Worm (Caenorhabditis elegans) whole organism, late embryonic: Measurements from ENCODE around the gene Y41E3.6.

Experiments
- C08G9.2 ChIP-seq: sonication (generic microtip); optimal IDR thresholded peaks from 2 replicates; lab custom pipeline; 2016; ENCODE audit warnings: mild to moderate bottlenecking, missing genetic modification characterization, moderate library complexity, missing compliant biosample characterization
- K02D7.2 ChIP-seq: sonication (generic microtip); optimal IDR thresholded peaks from 2 replicates; lab custom pipeline; 2017; ENCODE audit warnings: mild to moderate bottlenecking, missing genetic modification characterization, missing compliant biosample characterization
- T23F11.4 ChIP-seq: fragments of 200-800 bp; sonication (Bioruptor generic); optimal IDR thresholded peaks from 2 replicates; lab custom pipeline; 2018; ENCODE audit warnings: mild to moderate bottlenecking, missing genetic modification characterization, missing compliant biosample characterization
- Y22D7AL.16 ChIP-seq: sonication (generic microtip); optimal IDR thresholded peaks from 2 replicates; lab custom pipeline; 2016; ENCODE audit warnings: missing genetic modification characterization, missing compliant biosample characterization
- ahr-1 ChIP-seq: sonication (generic microtip); optimal IDR thresholded peaks from 2 replicates; lab custom pipeline; 2016; ENCODE audit warnings: missing genetic modification characterization, missing compliant biosample characterization
- ceh-14 ChIP-seq: sonication (generic microtip); optimal IDR thresholded peaks from 2 replicates; lab custom pipeline; 2016; ENCODE audit warnings: missing genotype, missing genetic modification characterization, missing compliant biosample characterization
- ceh-19 ChIP-seq: fragments of 200-800 bp; sonication (Bioruptor generic); optimal IDR thresholded peaks from 2 replicates; lab custom pipeline; 2018; ENCODE audit warnings: mild to moderate bottlenecking, missing genetic modification characterization, missing compliant biosample characterization
- ceh-24 ChIP-seq: sonication (generic microtip); optimal IDR thresholded peaks from 2 replicates; lab custom pipeline; 2016; ENCODE audit warnings: mild to moderate bottlenecking, missing genetic modification characterization, missing compliant biosample characterization
- ceh-30 ChIP-seq: fragments of 150-350 bp; optimal IDR thresholded peaks from 2 replicates; lab custom pipeline; 2014; ENCODE audit warnings: missing biosample characterization, missing genetic modification characterization
- ceh-31 ChIP-seq: sonication (generic microtip); optimal IDR thresholded peaks from 2 replicates; lab custom pipeline; 2016; ENCODE audit warnings: missing genetic modification characterization, missing compliant biosample characterization
- ceh-48 ChIP-seq: sonication (generic microtip); optimal IDR thresholded peaks from 2 replicates; lab custom pipeline; 2016; ENCODE audit warnings: missing genetic modification characterization, inconsistent platforms, missing compliant biosample characterization
- ceh-6 ChIP-seq: fragments of 200-800 bp; sonication (Bioruptor generic); optimal IDR thresholded peaks from 2 replicates; lab custom pipeline; 2018; ENCODE audit warnings: mild to moderate bottlenecking, missing genetic modification characterization, missing compliant biosample characterization
- ceh-9 ChIP-seq: sonication (generic microtip); optimal IDR thresholded peaks from 2 replicates; lab custom pipeline; 2016; ENCODE audit warnings: mild to moderate bottlenecking, missing genetic modification characterization, inconsistent platforms, missing compliant biosample characterization
- dmd-4 ChIP-seq: sonication (generic microtip); optimal IDR thresholded peaks from 2 replicates; lab custom pipeline; 2016; ENCODE audit warnings: borderline replicate concordance, missing genetic modification characterization, missing compliant biosample characterization
- dve-1 ChIP-seq: sonication (generic microtip); optimal IDR thresholded peaks from 2 replicates; lab custom pipeline; 2017; ENCODE audit warnings: antibody characterized with exemption, mild to moderate bottlenecking, missing genetic modification characterization, missing compliant biosample characterization
- elt-2 ChIP-seq: sonication (generic microtip); optimal IDR thresholded peaks from 2 replicates; lab custom pipeline; 2016; ENCODE audit warnings: missing genetic modification reagents, missing genetic modification characterization, missing compliant biosample characterization
- eyg-1 ChIP-seq: sonication (generic microtip); optimal IDR thresholded peaks from 2 replicates; lab custom pipeline; 2016; ENCODE audit warnings: missing genotype, missing genetic modification characterization, missing compliant biosample characterization
- fax-1 ChIP-seq: sonication (generic microtip); optimal IDR thresholded peaks from 2 replicates; lab custom pipeline; 2016; ENCODE audit warnings: missing genotype, missing genetic modification characterization, missing compliant biosample characterization
- fkh-10 ChIP-seq: fragments of 150-350 bp; optimal IDR thresholded peaks from 2 replicates; lab custom pipeline; 2014; ENCODE audit warnings: missing biosample characterization, missing genetic modification reagents, missing genetic modification characterization
- fkh-6 ChIP-seq: sonication (generic microtip); optimal IDR thresholded peaks from 2 replicates; lab custom pipeline; 2016; ENCODE audit warnings: missing genetic modification characterization, missing compliant biosample characterization
- hlh-6 ChIP-seq: sonication (generic microtip); optimal IDR thresholded peaks from 2 replicates; lab custom pipeline; 2016; ENCODE audit warnings: missing genotype, missing genetic modification characterization, missing compliant biosample characterization
- hlh-8 ChIP-seq: sonication (generic microtip); optimal IDR thresholded peaks from 2 replicates; lab custom pipeline; 2016; ENCODE audit warnings: missing genotype, missing genetic modification characterization, missing compliant biosample characterization
- lim-6 ChIP-seq: sonication (generic microtip); optimal IDR thresholded peaks from 2 replicates; lab custom pipeline; 2016; ENCODE audit warnings: missing genetic modification characterization, missing compliant biosample characterization
- lin-11 ChIP-seq: fragments of 200-800 bp; sonication (Bioruptor generic); optimal IDR thresholded peaks from 2 replicates; lab custom pipeline; 2018; ENCODE audit warnings: mild to moderate bottlenecking, missing genetic modification characterization, missing compliant biosample characterization
- mec-3 ChIP-seq: sonication (generic microtip); optimal IDR thresholded peaks from 2 replicates; lab custom pipeline; 2016; ENCODE audit warnings: borderline replicate concordance, missing genetic modification characterization, missing compliant biosample characterization
- nfya-1 ChIP-seq: sonication (generic microtip); optimal IDR thresholded peaks from 2 replicates; lab custom pipeline; 2017; ENCODE audit warnings: missing genetic modification characterization, mild to moderate bottlenecking, missing compliant biosample characterization, antibody characterized with exemption, moderate library complexity
- nhr-11 ChIP-seq: fragments of 150-350 bp; optimal IDR thresholded peaks from 2 replicates; lab custom pipeline; 2014; ENCODE audit warnings: missing biosample characterization, missing genetic modification characterization
- nhr-232 ChIP-seq: sonication (generic microtip); optimal IDR thresholded peaks from 2 replicates; lab custom pipeline; 2016; ENCODE audit warnings: missing genetic modification characterization, missing compliant biosample characterization
- npax-4 ChIP-seq: sonication (generic microtip); optimal IDR thresholded peaks from 2 replicates; lab custom pipeline; 2016; ENCODE audit warnings: missing genetic modification characterization, missing compliant biosample characterization
- odd-2 ChIP-seq: sonication (generic microtip); optimal IDR thresholded peaks from 2 replicates; lab custom pipeline; 2017; ENCODE audit warnings: antibody characterized with exemption, mild to moderate bottlenecking, missing genetic modification characterization, missing compliant biosample characterization
- pag-3 ChIP-seq: sonication (generic microtip); optimal IDR thresholded peaks from 2 replicates; lab custom pipeline; 2016; ENCODE audit warnings: missing compliant biosample characterization, missing genetic modification characterization, borderline replicate concordance
- pha-2 ChIP-seq: sonication (generic microtip); optimal IDR thresholded peaks from 2 replicates; lab custom pipeline; 2017; ENCODE audit warnings: mild to moderate bottlenecking, missing genetic modification characterization, missing compliant biosample characterization
- pqm-1 ChIP-seq: sonication (generic microtip); optimal IDR thresholded peaks from 2 replicates; lab custom pipeline; 2016; ENCODE audit warnings: missing genetic modification characterization, missing compliant biosample characterization
- rnt-1 ChIP-seq: sonication (generic microtip); optimal IDR thresholded peaks from 2 replicates; lab custom pipeline; 2016; ENCODE audit warnings: missing genetic modification characterization, missing compliant biosample characterization
- ttx-3 ChIP-seq: sonication (generic microtip); optimal IDR thresholded peaks from 2 replicates; lab custom pipeline; 2016; ENCODE audit warnings: missing genetic modification reagents, missing genetic modification characterization, missing compliant biosample characterization
- unc-3 ChIP-seq, 2 experiments: fragments of 200-800 bp in 1 of 2; sonication (Bioruptor generic) in 1 of 2; sonication (generic microtip) in 1 of 2; conservative IDR thresholded peaks in 1 of 2; optimal IDR thresholded peaks in 1 of 2; 2 replicates each; pipeline versions ENCODE4 v1.3.6 to Lab custom; 2016 to 2022; ENCODE audit warnings: missing compliant biosample characterization in 2 of 2, missing genetic modification characterization in 2 of 2, missing genetic modification reagents in 1 of 2
- unc-42 ChIP-seq: sonication (generic microtip); optimal IDR thresholded peaks from 2 replicates; lab custom pipeline; 2016; ENCODE audit warnings: missing genotype, missing genetic modification characterization, missing compliant biosample characterization
- ztf-16 ChIP-seq: sonication (generic microtip); optimal IDR thresholded peaks from 2 replicates; lab custom pipeline; 2017; ENCODE audit warnings: missing genetic modification characterization, missing compliant biosample characterization

Y41E3.6 gene

DNA sequence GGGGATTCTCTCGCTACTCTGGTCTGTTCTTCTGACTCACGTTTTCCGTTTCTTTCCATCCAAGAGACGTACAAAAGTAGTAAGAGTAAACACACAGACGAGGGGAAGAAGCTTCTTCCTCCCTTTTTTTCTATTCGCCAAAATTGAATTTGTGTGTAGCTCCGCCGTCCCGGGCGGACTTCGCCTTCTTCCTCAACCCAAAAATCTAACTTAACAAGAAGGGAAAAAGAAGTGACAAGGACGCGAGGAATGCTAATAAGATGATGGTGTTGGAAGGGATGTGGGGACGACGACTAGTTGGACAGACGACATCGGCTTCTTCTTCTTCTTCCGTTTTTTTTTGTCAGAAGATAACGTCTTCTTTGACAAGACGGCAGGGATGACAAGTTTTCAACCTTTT is 10.4 kb downstream of the Y41E3.6 start:
- TF ChIP-seq fkh-10 (GFP tag; lab: Kevin White, UChicago) (peak; percentile 45), pha-2 (no peak), ceh-31 (tag; lab: Kevin White, UChicago) (peak; percentile 54), unc-42 (peak; percentile 99), eyg-1 (tag; lab: Kevin White, UChicago) (no peak), dmd-4 (tag; lab: Kevin White, UChicago) (no peak), dve-1 (no peak), hlh-8 (no peak), K02D7.2 (tag; lab: Kevin White, UChicago) (no peak)

DNA sequence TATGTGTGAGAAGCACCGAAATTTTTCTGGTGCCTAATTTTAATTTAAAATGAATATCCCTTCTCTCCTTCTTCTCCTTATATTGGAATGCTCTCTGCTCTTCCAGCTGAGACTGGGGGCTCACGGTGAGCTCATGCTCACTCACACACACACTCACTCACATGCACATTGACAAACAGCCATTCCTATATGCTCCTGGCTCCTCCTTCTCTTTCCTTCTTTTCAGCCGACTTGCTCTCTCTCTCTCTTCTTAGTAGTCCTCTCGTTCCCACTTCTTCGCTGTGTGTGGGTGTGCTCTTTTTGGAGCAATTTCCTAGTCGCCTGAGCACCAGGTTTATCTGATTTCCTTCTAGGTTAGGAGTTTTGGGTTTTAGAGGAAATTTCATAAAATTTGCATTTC is 14.4 kb downstream of the Y41E3.6 start:
- no peak for TF ChIP-seq rnt-1 (tag; lab: Kevin White, UChicago)
- peak; percentile 38 for TF ChIP-seq ceh-31 (tag; lab: Kevin White, UChicago)
- TF ChIP-seq nhr-232 (tag; lab: Kevin White, UChicago), result no peak
- TF ChIP-seq ceh-9, result no peak
- no peak for TF ChIP-seq C08G9.2 (tag; lab: Kevin White, UChicago)
- TF ChIP-seq ceh-14 (tag; lab: Kevin White, UChicago), result peak; percentile 51
- TF ChIP-seq lim-6 (tag; lab: Kevin White, UChicago), result no peak
- TF ChIP-seq unc-42, result peak; percentile 75
- TF ChIP-seq pag-3, result no peak
- no peak for TF ChIP-seq dmd-4 (tag; lab: Kevin White, UChicago)
- TF ChIP-seq dve-1, result no peak
- TF ChIP-seq, all 69 proteins: peak for 3

DNA sequence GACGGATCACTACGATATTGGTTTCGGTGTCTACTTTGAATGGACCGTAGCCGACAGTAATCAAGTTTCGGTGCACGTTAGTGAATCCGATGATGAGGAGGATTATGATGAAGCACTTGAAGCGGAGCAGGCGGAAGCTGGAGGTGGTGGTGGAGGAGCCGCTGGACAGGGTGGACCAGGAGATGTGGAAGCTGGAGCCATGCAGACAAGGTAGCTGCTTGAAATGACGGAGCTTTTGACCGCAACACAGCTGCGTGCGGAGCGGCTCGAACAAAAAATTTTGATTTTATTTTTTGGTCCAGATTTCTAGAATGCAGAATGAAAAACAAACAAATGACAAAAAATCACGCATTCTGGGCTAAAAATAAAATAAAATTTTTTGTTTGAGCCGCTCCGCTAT is 17.8 kb downstream of the Y41E3.6 start:
- TF ChIP-seq ceh-24 (tag; lab: Kevin White, UChicago) (no peak), ceh-30 (tag; lab: Kevin White, UChicago) (no peak), unc-3 (GFP tag; conservative IDR thresholded peaks at IDR 0.05; lab: Robert Waterston, UW) (no peak), unc-3 (tag; optimal IDR thresholded peaks at IDR 0.05; lab: Kevin White, UChicago) (no peak), dmd-4 (tag; lab: Kevin White, UChicago) (no peak), ahr-1 (tag; lab: Kevin White, UChicago) (no peak), ceh-6 (GFP tag; lab: Kevin White, UChicago) (no peak), ttx-3 (tag; lab: Kevin White, UChicago) (no peak), ztf-16 (no peak), K02D7.2 (tag; lab: Kevin White, UChicago) (no peak), elt-2 (tag; lab: Kevin White, UChicago) (no peak), fax-1 (tag; lab: Kevin White, UChicago) (no peak), nfya-1 (tag; lab: Kevin White, UChicago) (no peak), ceh-48 (no peak), nhr-11 (tag; lab: Kevin White, UChicago) (no peak), fkh-6 (no peak), npax-4 (tag; lab: Kevin White, UChicago) (no peak), hlh-8 (no peak)

DNA sequence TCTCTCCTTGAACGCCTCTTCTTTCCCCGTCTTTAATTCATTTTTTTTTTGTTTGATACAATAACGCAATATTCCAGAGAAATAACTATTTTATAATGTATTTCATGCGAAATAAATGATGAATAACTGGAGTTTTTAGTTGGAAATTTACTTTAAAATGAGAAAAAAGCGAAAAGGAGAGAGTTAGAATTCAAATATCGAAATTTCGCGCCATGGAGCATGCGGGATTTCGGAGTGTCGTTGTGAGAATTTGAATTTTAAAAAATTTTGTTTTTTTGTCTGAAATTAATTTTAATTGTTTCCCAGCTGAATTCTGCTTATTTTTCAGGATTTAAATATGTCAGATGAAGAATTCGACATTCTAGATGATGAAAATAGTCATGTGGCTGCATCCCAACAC is 18.8 kb downstream of the Y41E3.6 start, which contains the start of gene fcd-2:
Gene fcd-2, plus strand, starts transcription at position 327 of the 400 bp plus-strand sequence.
- TF ChIP-seq mec-3, result no peak
- TF ChIP-seq nfya-1 (tag; lab: Kevin White, UChicago), result peak; percentile 39
- TF ChIP-seq fkh-6, result no peak
- no peak for TF ChIP-seq T23F11.4 (GFP tag; lab: Kevin White, UChicago)
- no peak for TF ChIP-seq lin-11 (tag; lab: Kevin White, UChicago)
- TF ChIP-seq elt-2 (tag; lab: Kevin White, UChicago), result peak; percentile 29
- TF ChIP-seq pha-2, result peak; percentile 18

DNA sequence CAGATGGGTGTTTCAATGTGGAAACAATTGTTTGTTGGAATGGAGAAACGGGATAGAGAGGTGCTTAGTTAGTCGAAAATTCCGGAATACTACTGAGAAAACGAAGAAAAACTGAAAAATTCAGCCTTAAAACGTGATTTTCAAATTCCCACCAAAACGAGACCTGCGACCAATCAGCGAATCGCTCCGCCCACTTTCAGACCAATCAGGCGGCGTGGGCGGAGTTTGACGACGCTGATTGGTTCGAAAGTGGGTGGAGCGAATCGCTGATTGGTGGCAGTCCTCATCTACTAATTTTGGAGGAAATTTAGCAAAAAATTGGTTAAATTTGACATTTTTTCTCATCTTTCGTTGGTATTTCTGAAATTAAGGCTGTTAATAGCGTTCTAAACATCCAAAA is 20.7 kb downstream of the Y41E3.6 start:
- TF ChIP-seq hlh-6 (tag; lab: Kevin White, UChicago) (no peak), pqm-1 (tag; lab: Kevin White, UChicago) (no peak), Y22D7AL.16 (tag; lab: Kevin White, UChicago) (no peak), ceh-19 (GFP tag; lab: Kevin White, UChicago) (no peak), mec-3 (no peak), nfya-1 (tag; lab: Kevin White, UChicago) (peak; percentile 97), nhr-232 (tag; lab: Kevin White, UChicago) (no peak), odd-2 (tag; lab: Kevin White, UChicago) (no peak)
